Worm (Caenorhabditis elegans): Measurements from ENCODE around the gene dhs-16.

DNA sequence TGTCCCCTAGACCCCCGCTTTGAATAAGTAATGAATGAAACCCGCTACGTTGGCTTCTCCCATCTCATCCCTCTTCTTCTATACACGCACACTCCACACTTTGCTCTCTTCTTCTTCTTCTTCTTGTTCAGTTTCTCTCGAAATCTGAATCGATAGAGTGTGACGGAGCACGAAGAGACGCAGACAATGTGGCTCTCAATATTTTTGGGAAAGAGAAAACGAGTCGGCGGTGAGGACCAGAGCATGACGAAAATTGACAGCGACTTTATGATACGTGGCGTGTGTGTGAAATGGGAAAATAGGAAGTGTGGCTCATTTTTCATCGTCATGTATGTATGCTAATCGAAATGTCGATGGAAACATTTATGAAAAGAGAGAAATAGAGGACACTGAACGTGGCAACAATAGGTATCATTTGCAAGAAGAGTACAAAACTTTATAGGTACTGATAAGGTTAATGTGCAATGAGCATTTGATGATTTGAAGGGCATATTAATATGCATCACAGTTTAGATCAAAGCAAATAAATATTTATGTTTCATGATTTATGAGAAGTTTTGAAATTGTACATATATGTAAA lies 8.0 kb downstream of the dhs-16 start:
- TF ChIP-seq ref-2 (tag; optimal IDR thresholded peaks at IDR 0.05) (no peak), fkh-10 (GFP tag; optimal IDR thresholded peaks at IDR 0.05) (no peak), nfya-1 (tag; optimal IDR thresholded peaks at IDR 0.05) (peak; percentile 55), K02D7.2 (tag; optimal IDR thresholded peaks at IDR 0.05) (no peak), ceh-14 (tag; optimal IDR thresholded peaks at IDR 0.05) (peak; percentile 63), sox-4 (tag; optimal IDR thresholded peaks at IDR 0.05) (no peak), ceh-6 (GFP tag; optimal IDR thresholded peaks at IDR 0.05) (no peak)
